Fruit fly (Drosophila melanogaster) whole organism, embryonic: ENCODE measurements around the gene CG42633.

Experiments
- Bgb ChIP-seq: fragments of 200-800 bp; sonication (Bioruptor generic); IDR thresholded peaks from 2 replicates; pipeline ENCODE4 v1.3.6; 2022; ENCODE audit warnings: missing biosample characterization, missing genetic modification characterization; ENCODE audit not compliant: partially characterized antibody
- CG10147 ChIP-seq: fragments of 200-800 bp; sonication (Bioruptor generic); optimal IDR thresholded peaks from 2 replicates; lab custom pipeline; 2019; ENCODE audit warnings: missing biosample characterization, mild to moderate bottlenecking, missing genetic modification characterization, moderate library complexity
- CG11695 ChIP-seq: fragments of 200-800 bp; sonication (Bioruptor generic); IDR thresholded peaks from 3 replicates; pipeline ENCODE4 v1.3.6; 2022; ENCODE audit warnings: missing biosample characterization, missing genetic modification characterization
- CG13287 ChIP-seq: fragments of 200-800 bp; sonication (Bioruptor generic); IDR thresholded peaks from 2 replicates; pipeline ENCODE4 v1.3.6; 2022; ENCODE audit warnings: missing biosample characterization, missing genetic modification characterization; ENCODE audit not compliant: partially characterized antibody
- CG13624 ChIP-seq: fragments of 200-800 bp; sonication (Bioruptor generic); optimal IDR thresholded peaks from 2 replicates; lab custom pipeline; 2016; ENCODE audit warnings: missing biosample characterization, missing genetic modification characterization
- CG17612 ChIP-seq: fragments of 200-800 bp; sonication (Bioruptor generic); IDR thresholded peaks from 2 replicates; pipeline ENCODE4 v1.3.6; 2022; ENCODE audit warnings: missing biosample characterization, missing genetic modification characterization
- CG2889 ChIP-seq: fragments of 200-800 bp; sonication (Bioruptor generic); IDR thresholded peaks from 3 replicates; pipeline ENCODE4 v1.3.6; 2022; ENCODE audit warnings: missing biosample characterization, missing genetic modification characterization
- CG34376 ChIP-seq: fragments of 200-800 bp; sonication (Bioruptor generic); optimal IDR thresholded peaks from 2 replicates; lab custom pipeline; 2018; ENCODE audit warnings: missing biosample characterization, mild to moderate bottlenecking, missing genetic modification characterization
- CG3726 ChIP-seq: fragments of 200-800 bp; sonication (Bioruptor generic); IDR thresholded peaks from 3 replicates; pipeline ENCODE4, ENCODE4 v1.3.6; 2022; ENCODE audit warnings: missing biosample characterization, missing genetic modification characterization
- CG4282 ChIP-seq: fragments of 200-800 bp; sonication (Bioruptor generic); optimal IDR thresholded peaks from 2 replicates; lab custom pipeline; 2016; ENCODE audit warnings: missing biosample characterization, missing genetic modification characterization
- CG4360 ChIP-seq: fragments of 200-800 bp; sonication (Bioruptor generic); IDR thresholded peaks from 2 replicates; pipeline ENCODE4 v1.3.6; 2022; ENCODE audit warnings: missing biosample characterization, missing genetic modification characterization
- CG4617 ChIP-seq: fragments of 200-800 bp; sonication (Bioruptor generic); optimal IDR thresholded peaks from 3 replicates; lab custom pipeline; 2016; ENCODE audit warnings: missing biosample characterization, missing genetic modification characterization, borderline replicate concordance
- CG6272 ChIP-seq: fragments of 200-800 bp; sonication (Bioruptor generic); IDR thresholded peaks from 2 replicates; pipeline ENCODE4 v1.3.6; 2022; ENCODE audit warnings: missing biosample characterization, missing genetic modification characterization
- CG6854 ChIP-seq: fragments of 200-800 bp; sonication (Bioruptor generic); optimal IDR thresholded peaks from 3 replicates; lab custom pipeline; 2017; ENCODE audit warnings: missing biosample characterization, mild to moderate bottlenecking, missing genetic modification characterization
- CG9932 ChIP-seq: fragments of 200-800 bp; sonication (Bioruptor generic); IDR thresholded peaks from 2 replicates; pipeline ENCODE4 v1.3.6; 2022; ENCODE audit warnings: missing biosample characterization, missing genetic modification characterization
- D19B ChIP-seq: fragments of 200-800 bp; sonication (Bioruptor generic); optimal IDR thresholded peaks from 2 replicates; lab custom pipeline; 2017; ENCODE audit warnings: missing biosample characterization, mild to moderate bottlenecking, missing genetic modification characterization
- Dbx ChIP-seq: fragments of 200-800 bp; sonication (Bioruptor generic); IDR thresholded peaks from 3 replicates; pipeline ENCODE4 v1.3.6; 2022; ENCODE audit warnings: missing biosample characterization, missing genetic modification characterization
- Dip3 ChIP-seq: fragments of 200-800 bp; sonication (Bioruptor generic); optimal IDR thresholded peaks from 3 replicates; lab custom pipeline; 2016; ENCODE audit warnings: missing biosample characterization, missing genetic modification characterization
- Dp ChIP-seq: fragments of 200-800 bp; sonication (Bioruptor generic); optimal IDR thresholded peaks from 2 replicates; lab custom pipeline; 2018; ENCODE audit warnings: missing biosample characterization, mild to moderate bottlenecking, missing genetic modification characterization, moderate library complexity
- Drgx ChIP-seq: fragments of 200-800 bp; sonication (Bioruptor generic); IDR thresholded peaks from 2 replicates; pipeline ENCODE4 v1.3.6; 2022; ENCODE audit warnings: missing biosample characterization, missing genetic modification characterization
- Ets65A ChIP-seq: fragments of 200-800 bp; sonication (Bioruptor generic); peaks from one replicate; lab custom pipeline; 2016; ENCODE audit warnings: missing biosample characterization, missing genetic modification characterization
- Ets97D ChIP-seq: fragments of 200-800 bp; sonication (Bioruptor generic); optimal IDR thresholded peaks from 3 replicates; lab custom pipeline; 2016; ENCODE audit warnings: missing biosample characterization, missing genetic modification characterization
- Gsc ChIP-seq: fragments of 200-800 bp; sonication (Bioruptor generic); IDR thresholded peaks from 2 replicates; pipeline ENCODE4 v1.3.6; 2022; ENCODE audit warnings: missing biosample characterization, missing genetic modification characterization
- HHEX ChIP-seq: fragments of 200-800 bp; sonication (Bioruptor generic); optimal IDR thresholded peaks from 3 replicates; lab custom pipeline; 2017; ENCODE audit warnings: missing biosample characterization, mild to moderate bottlenecking, missing genetic modification characterization, missing genetic modification reagents
- HLH4C ChIP-seq: fragments of 200-800 bp; sonication (Bioruptor generic); IDR thresholded peaks from 3 replicates; pipeline ENCODE4 v1.3.6; 2022; ENCODE audit warnings: missing biosample characterization, missing genetic modification characterization; ENCODE audit not compliant: partially characterized antibody
- Hmx ChIP-seq: fragments of 200-800 bp; sonication (Bioruptor generic); optimal IDR thresholded peaks from 2 replicates; lab custom pipeline; 2016; ENCODE audit warnings: missing biosample characterization, missing genetic modification characterization
- Kr ChIP-seq: fragments of 200-800 bp; sonication (Bioruptor generic); optimal IDR thresholded peaks from 2 replicates; lab custom pipeline; 2017; ENCODE audit warnings: missing biosample characterization, mild to moderate bottlenecking, missing genetic modification characterization
- MBD-R2 ChIP-seq: fragments of 200-800 bp; sonication (Bioruptor generic); IDR thresholded peaks from 2 replicates; pipeline ENCODE4 v1.3.6; 2022; ENCODE audit warnings: missing biosample characterization, missing genetic modification characterization
- Max ChIP-seq: fragments of 200-800 bp; sonication (Bioruptor generic); optimal IDR thresholded peaks from 2 replicates; lab custom pipeline; 2016; ENCODE audit warnings: missing biosample characterization, mild to moderate bottlenecking, missing genetic modification characterization
- Opbp ChIP-seq: fragments of 200-800 bp; sonication (Bioruptor generic); IDR thresholded peaks from 3 replicates; pipeline ENCODE4 v1.3.6; 2022; ENCODE audit warnings: missing biosample characterization, missing genetic modification characterization; ENCODE audit not compliant: partially characterized antibody
- Pdp1 ChIP-seq, 2 experiments: fragments of 200-800 bp; sonication (Bioruptor generic); optimal IDR thresholded peaks; 3 replicates each; lab custom pipeline; 2016; ENCODE audit warnings: missing biosample characterization in 2 of 2, missing genetic modification characterization in 2 of 2, mild to moderate bottlenecking in 1 of 2, moderate library complexity in 1 of 2
- Rfx ChIP-seq: fragments of 200-800 bp; sonication (Bioruptor generic); IDR thresholded peaks from 2 replicates; pipeline ENCODE4 v1.3.6; 2022; ENCODE audit warnings: missing biosample characterization, missing genetic modification characterization
- ac ChIP-seq: fragments of 200-800 bp; sonication (Bioruptor generic); optimal IDR thresholded peaks from 3 replicates; lab custom pipeline; 2017; ENCODE audit warnings: missing biosample characterization, mild to moderate bottlenecking, missing genetic modification characterization
- cad ChIP-seq: fragments of >200 bp; optimal IDR thresholded peaks from 2 replicates; lab custom pipeline; 2017; ENCODE audit warnings: missing biosample characterization, missing genetic modification characterization
- caup ChIP-seq: fragments of 200-800 bp; sonication (Bioruptor generic); optimal IDR thresholded peaks from 3 replicates; lab custom pipeline; 2017; ENCODE audit warnings: missing biosample characterization, mild to moderate bottlenecking, missing genetic modification characterization, moderate library complexity; ENCODE audit not compliant: severe bottlenecking
- cg ChIP-seq: fragments of 200-800 bp; sonication (Bioruptor generic); optimal IDR thresholded peaks from 3 replicates; lab custom pipeline; 2019; ENCODE audit warnings: missing biosample characterization, mild to moderate bottlenecking, missing genetic modification characterization, moderate library complexity
- dmrt99B ChIP-seq: fragments of 200-800 bp; sonication (Bioruptor generic); optimal IDR thresholded peaks from 2 replicates; lab custom pipeline; 2018; ENCODE audit warnings: missing biosample characterization, mild to moderate bottlenecking, missing genetic modification characterization, moderate library complexity
- ham ChIP-seq: fragments of 200-800 bp; sonication (Bioruptor generic); IDR thresholded peaks from 2 replicates; pipeline ENCODE4 v1.3.6; 2022; ENCODE audit warnings: missing biosample characterization, missing genetic modification characterization
- luna ChIP-seq: fragments of 200-800 bp; sonication (Bioruptor generic); optimal IDR thresholded peaks from 2 replicates; lab custom pipeline; 2016; ENCODE audit warnings: missing biosample characterization, missing genetic modification characterization
- otp ChIP-seq: fragments of 200-800 bp; sonication (Bioruptor generic); IDR thresholded peaks from 3 replicates; pipeline ENCODE4, ENCODE4 v1.3.6; 2022; ENCODE audit warnings: missing biosample characterization, missing genetic modification characterization
- scrt ChIP-seq: fragments of 200-800 bp; sonication (Bioruptor generic); optimal IDR thresholded peaks from 2 replicates; lab custom pipeline; 2018; ENCODE audit warnings: missing biosample characterization, mild to moderate bottlenecking, missing genetic modification characterization, moderate library complexity
- sim ChIP-seq: fragments of 200-800 bp; sonication (Bioruptor generic); IDR thresholded peaks from 2 replicates; pipeline ENCODE4 v1.3.6; 2022; ENCODE audit warnings: missing biosample characterization, missing genetic modification characterization
- sna ChIP-seq: fragments of 200-800 bp; sonication (Bioruptor generic); IDR thresholded peaks from 2 replicates; pipeline ENCODE4 v1.3.6; 2022; ENCODE audit warnings: missing biosample characterization, missing genetic modification characterization; ENCODE audit not compliant: partially characterized antibody
- sob ChIP-seq: fragments of 200-800 bp; sonication (Bioruptor generic); IDR thresholded peaks from 2 replicates; pipeline ENCODE4 v1.3.6; 2022; ENCODE audit warnings: missing biosample characterization, missing genetic modification characterization
- stc ChIP-seq: fragments of 200-800 bp; sonication (Bioruptor generic); IDR thresholded peaks from 2 replicates; pipeline ENCODE4 v1.3.6; 2022; ENCODE audit warnings: missing biosample characterization, missing genetic modification characterization
- stwl ChIP-seq: fragments of 200-800 bp; sonication (Bioruptor generic); optimal IDR thresholded peaks from 3 replicates; lab custom pipeline; 2018; ENCODE audit warnings: missing biosample characterization, mild to moderate bottlenecking, missing genetic modification characterization, moderate library complexity
- tna ChIP-seq: fragments of 200-800 bp; sonication (Bioruptor generic); IDR thresholded peaks from 2 replicates; pipeline ENCODE4 v1.3.6; 2022; ENCODE audit warnings: missing biosample characterization, missing genetic modification characterization; ENCODE audit not compliant: partially characterized antibody
- trem ChIP-seq: fragments of 200-800 bp; optimal IDR thresholded peaks from 3 replicates; lab custom pipeline; 2019; ENCODE audit warnings: missing biosample characterization, mild to moderate bottlenecking, missing genetic modification characterization, moderate library complexity
- vnd ChIP-seq: fragments of 200-800 bp; sonication (Bioruptor generic); IDR thresholded peaks from 3 replicates; pipeline ENCODE4 v1.3.6; 2022; ENCODE audit warnings: missing biosample characterization, missing genetic modification characterization; ENCODE audit not compliant: partially characterized antibody

CG42633 gene

DNA sequence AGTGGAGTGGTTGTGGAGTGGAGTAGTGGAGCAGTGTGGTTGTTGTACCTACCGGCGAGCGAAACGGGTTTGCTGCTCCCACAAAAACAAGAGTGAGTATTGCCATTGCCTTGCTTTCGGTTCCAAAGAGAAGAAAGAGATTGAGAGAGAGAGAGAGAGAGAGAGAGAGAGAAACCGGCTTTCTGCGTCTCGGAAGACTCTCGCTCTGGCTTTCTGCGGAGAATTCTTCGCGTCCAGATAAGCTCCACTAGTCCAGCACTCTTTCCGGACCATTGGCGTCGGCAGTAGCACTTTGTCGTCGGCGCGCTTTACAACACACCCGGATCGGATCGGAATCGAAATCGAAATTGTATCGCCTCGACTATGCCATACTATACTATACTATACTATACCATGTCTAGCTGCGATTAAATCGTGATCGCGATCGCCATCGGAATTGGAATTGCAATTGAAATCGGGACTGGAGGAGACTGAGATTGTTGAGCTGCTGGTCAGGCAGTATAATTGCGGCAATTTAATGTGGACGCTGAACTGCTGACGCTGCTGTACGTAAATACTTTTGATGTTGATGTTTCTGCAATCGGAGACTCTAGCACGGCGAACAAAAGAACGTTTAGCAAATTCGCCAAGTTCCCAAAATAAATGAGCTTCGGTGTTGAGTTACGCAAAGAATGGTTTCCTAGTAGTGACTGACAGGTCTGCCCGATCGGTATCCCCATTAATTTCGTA is 44.9 kb upstream of the CG42633 start, which contains the start of gene Cad86C (continued):
- TF ChIP-seq HLH4C (GFP tag; lab: Robert Waterston, UW) (peak; percentile 75), Ets65A (GFP tag; lab: Kevin White, UChicago) (peak; percentile 13), Drgx (GFP tag; lab: Robert Waterston, UW) (no peak), CG4360 (GFP tag; lab: Robert Waterston, UW) (peak; percentile 93), Opbp (GFP tag; lab: Robert Waterston, UW) (no peak), CG13287 (GFP tag; lab: Robert Waterston, UW) (peak; percentile 61), CG6854 (peak; percentile 5), cad (no peak), ac (GFP tag; lab: Kevin White, UChicago) (no peak), Rfx (GFP tag; lab: Robert Waterston, UW) (peak; percentile 50; the same call in 1 of the 2 replicates), Gsc (GFP tag; lab: Robert Waterston, UW) (no peak), D19B (GFP tag; lab: Kevin White, UChicago) (peak; percentile 51), scrt (GFP tag; lab: Kevin White, UChicago) (no peak), otp (GFP tag; lab: Robert Waterston, UW) (no peak), CG3726 (GFP tag; lab: Robert Waterston, UW) (no peak), vnd (GFP tag; lab: Robert Waterston, UW) (no peak), CG13624 (GFP tag; lab: Kevin White, UChicago) (peak; percentile 10), CG34376 (GFP tag; lab: Kevin White, UChicago) (peak; percentile 19), sob (peak; percentile 25; the same call in 1 of the 2 replicates), tna (GFP tag; lab: Robert Waterston, UW) (peak; percentile 72), CG17612 (GFP tag; lab: Robert Waterston, UW) (no peak), sim (GFP tag; lab: Robert Waterston, UW) (peak; percentile 11; the same call in 1 of the 2 replicates), CG4282 (no peak), CG9932 (GFP tag; lab: Robert Waterston, UW) (0 out of 2 replicates have a peak, but pooled peaks have one; percentile 42), CG2889 (GFP tag; lab: Robert Waterston, UW) (no peak), dmrt99B (no peak), HHEX (no peak), Bgb (GFP tag; lab: Robert Waterston, UW) (peak; percentile 69), Max (no peak), stc (GFP tag; lab: Robert Waterston, UW) (peak; percentile 20; the same call in 1 of the 2 replicates), Dbx (GFP tag; lab: Robert Waterston, UW) (0 out of 3 replicates have a peak, but pooled peaks have one; percentile 21), luna (GFP tag; lab: Kevin White, UChicago) (no peak), Dip3 (GFP tag; lab: Kevin White, UChicago) (no peak), CG11695 (peak; percentile 38; the same call in 1 of the 3 replicates), Hmx (GFP tag; lab: Kevin White, UChicago) (no peak)

dm6 chr3R:10815032-10815431 is 33.0 kb upstream of the CG42633 start, which contains the start of the genes CG14693 and TTLL15:
CG14693 (minus strand) TSS chr3R:10815047.
TTLL15 (plus strand) TSS chr3R:10815288.
- TF ChIP-seq Rfx (GFP tag; lab: Robert Waterston, UW) (peak; percentile 44; the same call in 1 of the 2 replicates), Kr (GFP tag; lab: Kevin White, UChicago) (no peak), stwl (tag; lab: Kevin White, UChicago) (peak; percentile 21), trem (peak; percentile 32), sna (GFP tag; lab: Robert Waterston, UW) (0 out of 2 replicates have a peak, but pooled peaks have one; percentile 14), ham (GFP tag; lab: Robert Waterston, UW) (no peak), CG6272 (GFP tag; lab: Robert Waterston, UW) (no peak), Ets97D (GFP tag; lab: Kevin White, UChicago) (peak; percentile 37), cg (no peak), CG4617 (GFP tag; lab: Kevin White, UChicago) (peak; percentile 3), Dip3 (GFP tag; lab: Kevin White, UChicago) (no peak), Pdp1 (GFP tag; optimal IDR thresholded peaks at IDR 0.05; lab: Kevin White, UChicago) (no peak), caup (GFP tag; lab: Kevin White, UChicago) (no peak), CG10147 (GFP tag; lab: Kevin White, UChicago) (no peak), Dp (GFP tag; lab: Kevin White, UChicago) (peak; percentile 84), MBD-R2 (GFP tag; lab: Robert Waterston, UW) (peak; percentile 23; the same call in 1 of the 2 replicates)
